Fruit fly (Drosophila melanogaster): ENCODE data around the gene CG42824.

- TF ChIP-seq CTCF (optimal IDR thresholded peaks at IDR 0.05): no peak
- no peak for TF ChIP-seq CG8478 (optimal IDR thresholded peaks at IDR 0.05)
These were observed 35.2 kb downstream of the CG42824 start for dm6 chr3R:17371094-17371493.

Data from S2 (cell line).